Worm (Caenorhabditis elegans) whole organism, L2 larva: ENCODE results near the gene C17C3.6.

Source experiments
- ceh-82 ChIP-seq: fragments of 150-350 bp; optimal IDR thresholded peaks from 2 replicates; lab custom pipeline; 2014; ENCODE audit warnings: missing biosample characterization, missing genetic modification characterization
- egl-27 ChIP-seq: sonication (generic microtip); optimal IDR thresholded peaks from 3 replicates; lab custom pipeline; 2017; ENCODE audit warnings: missing biosample characterization, missing genetic modification reagents, missing genetic modification characterization
- lin-13 ChIP-seq: fragments of 150-350 bp; optimal IDR thresholded peaks from 2 replicates; lab custom pipeline; 2014; ENCODE audit warnings: missing biosample characterization, missing genetic modification reagents, missing genetic modification characterization
- lin-39 ChIP-seq: fragments of 150-350 bp; optimal IDR thresholded peaks from 2 replicates; lab custom pipeline; 2014; ENCODE audit warnings: missing biosample characterization, missing genetic modification reagents, missing genetic modification characterization
- nhr-10 ChIP-seq: sonication (generic microtip); optimal IDR thresholded peaks from 2 replicates; lab custom pipeline; 2017; ENCODE audit warnings: missing biosample characterization, missing genetic modification characterization
- nhr-12 ChIP-seq: fragments of 150-350 bp; optimal IDR thresholded peaks from 2 replicates; lab custom pipeline; 2014; ENCODE audit warnings: missing biosample characterization, missing genetic modification characterization
- ztf-11 ChIP-seq: sonication (generic microtip); optimal IDR thresholded peaks from 2 replicates; lab custom pipeline; 2017; ENCODE audit warnings: missing biosample characterization, missing genetic modification characterization

- TF ChIP-seq nhr-10: no peak
- TF ChIP-seq nhr-12: no peak
- no peak for TF ChIP-seq ceh-82 (tag; lab: Kevin White, UChicago)
- no peak for TF ChIP-seq lin-13 (GFP tag; lab: Kevin White, UChicago)
- no peak for TF ChIP-seq ztf-11 (tag; lab: Kevin White, UChicago)
- TF ChIP-seq lin-39 (tag; lab: Kevin White, UChicago): no peak
- no peak for TF ChIP-seq egl-27
Observed at ce11 chrII:5596247-5596646, 46.4 kb downstream of the C17C3.6 start, which contains the start of gene C17G10.1.
